Worm (Caenorhabditis elegans): ENCODE results near the gene srxa-16.

The srxa-16 gene

DNA sequence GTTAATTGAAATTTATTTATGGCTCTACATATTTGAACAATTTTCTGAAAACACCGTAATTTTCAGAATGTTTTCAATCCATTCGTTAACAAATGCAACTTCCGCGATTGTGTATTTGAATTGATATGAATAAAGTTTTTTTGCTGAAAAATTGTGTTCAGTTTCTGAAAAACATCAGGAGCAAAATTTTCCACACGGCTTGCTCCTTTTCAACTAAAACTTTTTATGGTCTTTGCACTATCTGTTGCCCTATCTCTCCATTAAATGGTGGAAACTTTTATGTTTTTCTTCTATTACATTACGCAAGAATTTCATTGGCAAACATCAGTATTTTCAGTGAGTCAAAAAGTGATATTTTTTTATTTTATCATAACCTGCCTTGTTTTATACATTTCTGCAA lies 34.7 kb upstream of the srxa-16 start, which contains the start of gene F10A3.4:
Gene F10A3.4 (plus strand): TSS at position 301 of the 400 bp plus-strand sequence.
- no peak for TF ChIP-seq eyg-1 (tag; optimal IDR thresholded peaks at IDR 0.05)
- TF ChIP-seq ceh-31 (tag; optimal IDR thresholded peaks at IDR 0.05): no peak
- no peak for TF ChIP-seq ceh-18 (tag; optimal IDR thresholded peaks at IDR 0.05)
- no peak for TF ChIP-seq nhr-11 (tag; optimal IDR thresholded peaks at IDR 0.05)
- no peak for TF ChIP-seq fax-1 (tag; optimal IDR thresholded peaks at IDR 0.05)
- no peak for TF ChIP-seq tbx-7 (tag; optimal IDR thresholded peaks at IDR 0.05)
- no peak for TF ChIP-seq elt-4 (tag; optimal IDR thresholded peaks at IDR 0.05)
- TF ChIP-seq unc-86 (tag; optimal IDR thresholded peaks at IDR 0.05): no peak
- no peak for TF ChIP-seq ahr-1 (tag; optimal IDR thresholded peaks at IDR 0.05)
- no peak for TF ChIP-seq pat-9 (tag; optimal IDR thresholded peaks at IDR 0.05)
- no peak for TF ChIP-seq K09A11.1 (tag; optimal IDR thresholded peaks at IDR 0.05; ENCODE audit: insufficient read depth)
- TF ChIP-seq madf-2 (tag; optimal IDR thresholded peaks at IDR 0.05): no peak
- no peak for TF ChIP-seq ceh-45 (GFP tag; IDR thresholded peaks at IDR 0.05)
- TF ChIP-seq sdc-2 (tag; optimal IDR thresholded peaks at IDR 0.05): no peak
- TF ChIP-seq fkh-6 (tag; optimal IDR thresholded peaks at IDR 0.05): no peak
- no peak for TF ChIP-seq ceh-22 (tag; optimal IDR thresholded peaks at IDR 0.05)
- no peak for TF ChIP-seq lim-6 (tag; optimal IDR thresholded peaks at IDR 0.05)
- TF ChIP-seq hlh-13 (GFP tag; optimal IDR thresholded peaks at IDR 0.05): no peak
- TF ChIP-seq ztf-16 (tag; optimal IDR thresholded peaks at IDR 0.05): no peak
- no peak for TF ChIP-seq lin-11 (tag; optimal IDR thresholded peaks at IDR 0.05)

DNA sequence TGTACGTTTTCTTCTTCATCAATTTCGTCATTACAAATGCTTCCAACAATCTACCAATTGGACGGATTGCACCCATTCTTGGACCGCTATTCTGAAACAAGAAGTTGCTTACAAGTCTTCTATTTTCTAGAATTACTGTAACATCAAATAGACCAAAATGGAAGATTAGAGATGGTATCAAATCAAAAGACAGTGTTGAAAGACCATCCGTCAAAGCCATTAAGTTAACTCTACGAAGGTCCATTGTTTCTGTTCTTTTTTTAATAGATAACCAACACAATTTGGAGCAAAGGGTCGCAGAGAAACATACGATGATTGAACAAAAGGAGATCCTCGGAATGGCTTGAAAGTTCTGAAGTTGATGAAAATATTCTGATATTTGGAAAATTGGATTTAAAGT lies 30.9 kb upstream of the srxa-16 start:
- TF ChIP-seq dmd-4 (tag; optimal IDR thresholded peaks at IDR 0.05; ENCODE audit: borderline replicate concordance) (no peak), gmeb-2 (tag; optimal IDR thresholded peaks at IDR 0.05) (no peak), mec-3 (tag; optimal IDR thresholded peaks at IDR 0.05; ENCODE audit: borderline replicate concordance) (no peak), pros-1 (tag; optimal IDR thresholded peaks at IDR 0.05) (no peak), K09A11.1 (tag; optimal IDR thresholded peaks at IDR 0.05; ENCODE audit: insufficient read depth) (no peak), sdc-2 (tag; optimal IDR thresholded peaks at IDR 0.05) (no peak), ahr-1 (tag; optimal IDR thresholded peaks at IDR 0.05) (no peak), pax-1 (tag; optimal IDR thresholded peaks at IDR 0.05) (no peak), ceh-6 (GFP tag; optimal IDR thresholded peaks at IDR 0.05) (no peak), hlh-30 (tag; optimal IDR thresholded peaks at IDR 0.05; ENCODE audit: insufficient read depth) (no peak), unc-86 (tag; optimal IDR thresholded peaks at IDR 0.05) (no peak)

DNA sequence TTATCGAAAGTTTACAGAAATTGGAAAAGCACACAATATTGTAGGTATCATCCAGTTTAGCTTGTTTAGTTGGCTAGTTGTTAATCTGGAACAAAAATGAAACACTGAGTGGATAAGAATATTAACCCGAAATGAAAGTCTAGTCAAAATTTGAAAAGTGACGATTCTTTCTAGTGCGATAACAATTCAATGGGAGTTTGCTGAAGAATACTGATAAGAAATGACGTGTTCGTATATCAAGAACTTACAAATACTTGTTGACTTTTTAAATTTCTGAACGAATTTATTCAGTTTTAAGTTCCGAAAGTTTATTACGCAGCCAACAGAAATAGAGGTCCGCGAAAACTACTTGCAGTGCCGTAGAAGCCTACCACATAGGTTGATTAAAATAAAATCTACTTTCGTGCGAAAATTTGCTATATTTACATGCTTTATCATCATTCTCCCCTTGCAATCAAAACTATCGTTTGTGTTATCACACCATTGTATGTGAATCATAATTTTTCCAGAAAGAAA lies 29.0 kb upstream of the srxa-16 start, which contains the start of gene fbxa-88:
Gene fbxa-88 (minus strand): TSS at position 51 of the 516 bp plus-strand sequence.
- TF ChIP-seq C08G9.2 (tag; optimal IDR thresholded peaks at IDR 0.05) (no peak), ceh-22 (tag; optimal IDR thresholded peaks at IDR 0.05) (no peak)

DNA sequence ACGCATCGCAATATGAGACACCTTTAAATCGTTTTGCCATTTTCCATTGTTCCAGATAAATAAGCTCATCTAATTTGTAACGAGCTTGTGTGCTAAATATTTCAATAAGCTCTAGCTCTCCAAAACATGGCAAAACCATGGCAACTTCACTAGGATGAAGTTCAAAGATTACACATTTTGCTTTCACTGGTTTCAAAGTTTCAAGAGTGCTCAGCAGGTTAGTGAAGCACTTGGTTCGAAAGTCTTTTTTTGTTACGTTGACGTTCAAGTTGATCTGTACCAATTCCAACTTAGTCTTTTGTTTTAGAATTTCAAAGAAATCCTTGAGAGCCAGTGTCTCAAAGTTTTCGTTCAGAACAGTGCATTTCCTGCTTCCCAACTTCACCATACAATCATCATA lies 28.2 kb upstream of the srxa-16 start, which contains the start of gene fbxa-18:
Gene fbxa-18 (plus strand): TSS at position 301 of the 400 bp plus-strand sequence.
- TF ChIP-seq unc-3 (GFP tag; conservative IDR thresholded peaks at IDR 0.05): no peak
- no peak for TF ChIP-seq unc-3 (tag; optimal IDR thresholded peaks at IDR 0.05)
- no peak for TF ChIP-seq pag-3 (tag; optimal IDR thresholded peaks at IDR 0.05; ENCODE audit: borderline replicate concordance)
- no peak for TF ChIP-seq hlh-6 (tag; optimal IDR thresholded peaks at IDR 0.05)
- TF ChIP-seq ets-4 (tag; optimal IDR thresholded peaks at IDR 0.05): no peak
- no peak for TF ChIP-seq ref-2 (tag; optimal IDR thresholded peaks at IDR 0.05)
- no peak for TF ChIP-seq Y22D7AL.16 (tag; optimal IDR thresholded peaks at IDR 0.05)
- no peak for TF ChIP-seq pros-1 (tag; optimal IDR thresholded peaks at IDR 0.05)
- no peak for TF ChIP-seq ceh-14 (tag; optimal IDR thresholded peaks at IDR 0.05)
- TF ChIP-seq eyg-1 (tag; optimal IDR thresholded peaks at IDR 0.05): no peak
- TF ChIP-seq pat-9 (tag; optimal IDR thresholded peaks at IDR 0.05): no peak
- no peak for TF ChIP-seq pha-2 (tag; optimal IDR thresholded peaks at IDR 0.05)
- TF ChIP-seq ceh-22 (tag; optimal IDR thresholded peaks at IDR 0.05): no peak
- no peak for TF ChIP-seq ceh-19 (GFP tag; optimal IDR thresholded peaks at IDR 0.05)
- no peak for TF ChIP-seq sdc-2 (tag; optimal IDR thresholded peaks at IDR 0.05)
- TF ChIP-seq dmd-4 (tag; optimal IDR thresholded peaks at IDR 0.05; ENCODE audit: borderline replicate concordance): no peak
